Worm (Caenorhabditis elegans): Measurements from ENCODE around the gene gpx-6.

- TF ChIP-seq ztf-29 (GFP tag; IDR thresholded peaks at IDR 0.05), result no peak
- TF ChIP-seq flt-1 (GFP tag; IDR thresholded peaks at IDR 0.05), result no peak
- no peak for TF ChIP-seq cog-1 (tag; optimal IDR thresholded peaks at IDR 0.05)
- TF ChIP-seq klf-2 (GFP tag; conservative IDR thresholded peaks at IDR 0.05), result no peak
- TF ChIP-seq med-1 (GFP tag; optimal IDR thresholded peaks at IDR 0.05; ENCODE audit: insufficient read depth), result no peak
- TF ChIP-seq ztf-23 (GFP tag; IDR thresholded peaks at IDR 0.05), result no peak
- TF ChIP-seq T22C8.4 (GFP tag; IDR thresholded peaks at IDR 0.05), result no peak
Observed at ce11 chrIV:8241312-8241833, 19.4 kb downstream of the gpx-6 start.

Data from whole organism, midembryonic.